Worm (Caenorhabditis elegans): ENCODE measurements around the gene Y37H2A.7.

Gene Y37H2A.7

DNA sequence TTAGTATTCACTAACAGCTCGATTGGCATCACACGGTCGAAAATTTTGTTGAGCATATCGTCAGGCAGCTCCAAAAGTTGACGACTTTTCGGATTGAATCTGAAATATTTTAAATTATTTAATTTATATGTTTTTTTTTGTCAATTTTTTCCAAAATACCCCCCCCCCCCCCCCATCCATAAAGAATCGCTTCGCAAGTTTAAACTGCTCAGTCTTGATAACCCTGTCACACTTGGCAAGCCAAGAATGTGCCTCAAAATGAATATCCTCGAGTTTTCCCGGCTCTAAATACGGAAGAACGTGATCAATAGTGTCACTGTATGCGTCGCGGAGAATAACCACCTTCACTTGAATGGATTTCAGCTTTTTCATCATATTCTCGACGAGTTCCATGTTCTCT lies 1.1 kb downstream of the Y37H2A.7 start, which contains the start of gene Y37H2A.18:
Gene Y37H2A.18, minus strand, starts transcription at position 101 of the 400 bp plus-strand sequence.
- no peak for TF ChIP-seq klf-2 (GFP tag; conservative IDR thresholded peaks at IDR 0.05)
- no peak for TF ChIP-seq T22C8.4 (GFP tag; IDR thresholded peaks at IDR 0.05)
- TF ChIP-seq med-1 (GFP tag; optimal IDR thresholded peaks at IDR 0.05; ENCODE audit: insufficient read depth) = no peak
- TF ChIP-seq ztf-29 (GFP tag; IDR thresholded peaks at IDR 0.05) = no peak
- no peak for TF ChIP-seq flt-1 (GFP tag; IDR thresholded peaks at IDR 0.05)
- no peak for TF ChIP-seq tab-1 (GFP tag; IDR thresholded peaks at IDR 0.05)
- no peak for TF ChIP-seq ref-1 (GFP tag; conservative IDR thresholded peaks at IDR 0.05)
- no peak for TF ChIP-seq ztf-23 (GFP tag; IDR thresholded peaks at IDR 0.05)

DNA sequence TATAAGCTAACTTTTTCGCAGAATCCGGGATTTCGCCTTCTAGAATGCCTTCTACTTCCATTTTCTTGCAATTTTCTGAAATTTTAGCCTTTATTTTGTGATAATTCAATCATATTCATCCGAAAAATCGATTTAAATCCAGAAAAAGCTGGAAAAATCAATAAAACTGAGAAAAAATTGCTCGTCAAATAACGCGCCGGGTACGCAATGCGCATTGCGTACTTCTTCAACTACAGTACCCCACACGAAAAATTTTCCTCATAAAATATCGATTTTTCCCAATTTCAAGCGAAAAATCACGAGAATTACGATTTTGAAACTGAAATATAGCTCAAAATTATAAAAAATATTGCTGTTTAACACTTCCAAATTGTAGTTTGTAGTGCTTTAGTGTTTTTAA lies 3.2 kb downstream of the Y37H2A.7 start, which contains the start of gene Y37H2A.12:
Gene Y37H2A.12, minus strand, starts transcription at position 81 of the 400 bp plus-strand sequence.
- no peak for TF ChIP-seq tab-1 (GFP tag; IDR thresholded peaks at IDR 0.05)
- TF ChIP-seq ref-1 (GFP tag; conservative IDR thresholded peaks at IDR 0.05) = no peak
- no peak for TF ChIP-seq med-1 (GFP tag; optimal IDR thresholded peaks at IDR 0.05; ENCODE audit: insufficient read depth)
- TF ChIP-seq klf-2 (GFP tag; conservative IDR thresholded peaks at IDR 0.05) = no peak
- TF ChIP-seq ztf-29 (GFP tag; IDR thresholded peaks at IDR 0.05) = no peak
- TF ChIP-seq cog-1 (tag; optimal IDR thresholded peaks at IDR 0.05) = no peak
- TF ChIP-seq T22C8.4 (GFP tag; IDR thresholded peaks at IDR 0.05) = no peak
- TF ChIP-seq ztf-23 (GFP tag; IDR thresholded peaks at IDR 0.05) = no peak
- no peak for TF ChIP-seq flt-1 (GFP tag; IDR thresholded peaks at IDR 0.05)

DNA sequence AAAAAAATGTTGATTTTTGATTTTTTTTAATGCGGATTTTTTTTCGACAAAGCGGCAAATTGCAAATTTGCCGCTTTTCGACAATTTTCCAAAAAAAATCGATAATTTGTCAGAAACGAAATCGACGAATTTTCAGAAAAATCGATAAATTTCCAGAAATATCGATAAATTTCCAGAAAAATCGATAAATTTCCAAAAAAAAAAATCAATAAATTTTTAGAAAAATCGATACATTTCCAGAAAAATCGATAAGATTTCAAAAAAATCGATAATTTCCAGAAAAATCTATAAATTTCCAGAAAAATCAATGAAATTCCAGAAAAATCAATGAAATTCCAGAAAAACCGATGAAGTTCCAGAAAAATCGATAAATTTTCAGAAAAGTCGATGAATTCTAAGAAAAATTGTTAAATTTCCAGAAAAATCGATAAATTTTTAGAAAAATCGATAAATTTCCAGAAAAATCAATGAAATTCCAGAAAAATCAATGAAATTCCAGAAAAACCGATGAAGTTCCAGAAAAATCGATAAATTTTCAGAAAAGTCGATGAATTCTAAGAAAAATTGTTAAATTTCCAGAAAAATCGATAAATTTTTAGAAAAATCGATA lies 4.5 kb downstream of the Y37H2A.7 start:
- TF ChIP-seq T22C8.4 (GFP tag; IDR thresholded peaks at IDR 0.05) = peak; percentile 82

DNA sequence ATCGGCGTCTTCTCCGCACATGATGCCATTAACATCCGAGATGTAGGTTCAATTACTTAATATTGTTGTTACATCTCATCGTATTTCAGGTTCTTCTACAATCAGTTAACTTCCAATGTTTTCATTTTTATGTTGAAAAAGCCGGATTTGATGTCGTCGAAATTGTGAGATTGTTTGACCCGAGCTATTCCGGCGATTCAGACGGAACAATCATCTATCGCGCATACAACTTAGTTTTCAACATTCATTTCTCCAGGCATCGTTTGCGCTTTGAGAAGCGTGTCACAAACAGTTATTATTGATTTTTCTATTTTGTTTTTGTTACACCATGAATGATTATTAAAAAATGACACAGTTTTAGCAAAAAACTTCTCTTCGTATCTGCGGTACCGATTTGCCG lies 5.7 kb downstream of the Y37H2A.7 start:
- no peak for TF ChIP-seq T22C8.4 (GFP tag; IDR thresholded peaks at IDR 0.05)
- no peak for TF ChIP-seq klf-2 (GFP tag; conservative IDR thresholded peaks at IDR 0.05)
- TF ChIP-seq ref-1 (GFP tag; conservative IDR thresholded peaks at IDR 0.05) = no peak
- TF ChIP-seq ztf-23 (GFP tag; IDR thresholded peaks at IDR 0.05) = no peak
- no peak for TF ChIP-seq ztf-29 (GFP tag; IDR thresholded peaks at IDR 0.05)
- no peak for TF ChIP-seq flt-1 (GFP tag; IDR thresholded peaks at IDR 0.05)
- no peak for TF ChIP-seq cog-1 (tag; optimal IDR thresholded peaks at IDR 0.05)
- TF ChIP-seq med-1 (GFP tag; optimal IDR thresholded peaks at IDR 0.05; ENCODE audit: insufficient read depth) = no peak
- no peak for TF ChIP-seq tab-1 (GFP tag; IDR thresholded peaks at IDR 0.05)

DNA sequence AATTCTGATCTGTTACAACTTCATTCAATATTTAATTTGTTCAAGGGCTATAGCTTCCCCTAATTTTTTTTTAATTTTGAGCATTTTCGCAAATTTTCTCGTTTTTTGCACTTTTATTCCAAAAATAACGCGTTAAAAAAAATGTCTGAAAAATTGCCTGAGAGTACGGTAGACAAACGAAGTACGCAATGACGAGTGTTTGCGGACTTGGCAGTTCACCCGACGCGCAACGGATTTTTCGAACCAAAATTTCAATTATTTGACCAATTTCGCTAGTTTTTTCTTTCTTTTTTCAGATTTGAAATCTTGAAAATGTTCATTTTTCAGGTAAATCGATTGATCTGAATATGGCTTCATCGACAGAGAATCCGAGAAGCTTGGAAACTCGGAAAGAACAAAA lies 7.1 kb downstream of the Y37H2A.7 start, which contains the start of gene fbxa-211:
Gene fbxa-211, plus strand, starts transcription at position 328 of the 400 bp plus-strand sequence.
- TF ChIP-seq ztf-29 (GFP tag; IDR thresholded peaks at IDR 0.05) (no peak), klf-2 (GFP tag; conservative IDR thresholded peaks at IDR 0.05) (no peak), tab-1 (GFP tag; IDR thresholded peaks at IDR 0.05) (no peak), ref-1 (GFP tag; conservative IDR thresholded peaks at IDR 0.05) (no peak), med-1 (GFP tag; optimal IDR thresholded peaks at IDR 0.05; ENCODE audit: insufficient read depth) (no peak), cog-1 (tag; optimal IDR thresholded peaks at IDR 0.05) (no peak), flt-1 (GFP tag; IDR thresholded peaks at IDR 0.05) (no peak), ztf-23 (GFP tag; IDR thresholded peaks at IDR 0.05) (no peak), T22C8.4 (GFP tag; IDR thresholded peaks at IDR 0.05) (no peak)

DNA sequence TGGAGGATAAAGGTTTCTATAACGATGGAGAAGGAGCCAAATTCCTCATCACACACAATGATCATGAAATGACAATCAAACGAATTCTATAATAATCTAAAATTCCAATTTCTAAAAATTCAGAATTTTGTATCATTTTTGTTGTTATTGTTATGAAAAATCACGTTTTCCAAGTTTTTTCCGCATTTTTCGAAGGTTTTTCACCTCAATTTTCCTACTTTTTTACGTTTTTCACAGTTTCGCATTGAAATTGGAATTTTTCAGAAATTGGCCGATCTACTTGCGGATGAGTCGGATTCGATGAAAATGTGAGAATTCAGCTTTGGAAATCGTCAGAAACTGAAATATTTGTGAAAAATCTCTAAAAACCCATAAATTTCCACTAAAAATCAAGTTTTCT lies 9.2 kb downstream of the Y37H2A.7 start, which contains the start of gene fbxa-210:
Gene fbxa-210, plus strand, starts transcription at position 301 of the 400 bp plus-strand sequence.
- TF ChIP-seq T22C8.4 (GFP tag; IDR thresholded peaks at IDR 0.05) = no peak
- no peak for TF ChIP-seq ztf-29 (GFP tag; IDR thresholded peaks at IDR 0.05)
- TF ChIP-seq klf-2 (GFP tag; conservative IDR thresholded peaks at IDR 0.05) = no peak
- no peak for TF ChIP-seq ref-1 (GFP tag; conservative IDR thresholded peaks at IDR 0.05)
- TF ChIP-seq med-1 (GFP tag; optimal IDR thresholded peaks at IDR 0.05; ENCODE audit: insufficient read depth) = no peak
- no peak for TF ChIP-seq ztf-23 (GFP tag; IDR thresholded peaks at IDR 0.05)
- no peak for TF ChIP-seq flt-1 (GFP tag; IDR thresholded peaks at IDR 0.05)
- TF ChIP-seq tab-1 (GFP tag; IDR thresholded peaks at IDR 0.05) = no peak
- no peak for TF ChIP-seq cog-1 (tag; optimal IDR thresholded peaks at IDR 0.05)

DNA sequence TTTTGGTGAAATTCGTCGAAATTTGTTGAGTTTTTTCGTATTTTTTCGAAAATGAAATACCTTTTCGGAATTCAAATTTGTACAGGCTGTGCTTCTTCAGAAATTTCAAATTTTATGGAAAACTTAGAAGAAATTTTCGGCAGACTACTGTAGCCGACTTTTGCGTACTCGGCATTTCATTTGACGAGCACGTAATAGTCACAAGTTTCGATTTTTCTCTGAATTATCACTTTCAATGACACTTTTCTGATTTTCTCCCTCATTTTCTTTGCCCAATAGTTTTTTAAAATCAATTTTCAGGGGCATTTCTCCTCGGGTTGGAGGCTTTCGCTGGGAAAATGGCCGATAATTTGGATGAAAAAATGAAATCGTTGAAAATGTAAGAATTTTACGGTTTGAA lies 10.6 kb downstream of the Y37H2A.7 start, which contains the start of gene fbxa-107:
Gene fbxa-107, plus strand, starts transcription at position 301 of the 400 bp plus-strand sequence.
- TF ChIP-seq tab-1 (GFP tag; IDR thresholded peaks at IDR 0.05) (no peak), med-1 (GFP tag; optimal IDR thresholded peaks at IDR 0.05; ENCODE audit: insufficient read depth) (no peak), ref-1 (GFP tag; conservative IDR thresholded peaks at IDR 0.05) (no peak), flt-1 (GFP tag; IDR thresholded peaks at IDR 0.05) (no peak), ztf-29 (GFP tag; IDR thresholded peaks at IDR 0.05) (no peak), klf-2 (GFP tag; conservative IDR thresholded peaks at IDR 0.05) (no peak), cog-1 (tag; optimal IDR thresholded peaks at IDR 0.05) (no peak), ztf-23 (GFP tag; IDR thresholded peaks at IDR 0.05) (no peak), T22C8.4 (GFP tag; IDR thresholded peaks at IDR 0.05) (no peak)

DNA sequence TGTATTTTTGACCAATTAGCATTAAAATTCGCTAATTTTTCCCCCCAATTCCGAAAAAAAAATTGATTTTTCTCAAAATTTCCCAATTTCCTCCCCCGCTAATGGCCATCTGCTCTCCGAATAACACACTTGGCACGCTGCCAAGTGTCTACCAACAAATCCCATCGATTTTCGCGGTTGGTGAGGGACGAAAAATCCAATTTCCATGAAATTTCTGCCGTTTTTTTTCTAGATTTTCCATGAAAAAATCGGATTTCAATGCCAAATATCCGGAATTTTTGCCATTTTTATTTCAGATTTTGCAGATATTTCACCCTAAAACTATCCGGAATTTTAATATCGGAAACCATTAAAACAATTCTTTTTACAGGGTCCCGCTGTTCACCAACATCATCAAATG lies 24.8 kb downstream of the Y37H2A.7 start:
- no peak for TF ChIP-seq T22C8.4 (GFP tag; IDR thresholded peaks at IDR 0.05)
- TF ChIP-seq med-1 (GFP tag; optimal IDR thresholded peaks at IDR 0.05; ENCODE audit: insufficient read depth) = no peak

DNA sequence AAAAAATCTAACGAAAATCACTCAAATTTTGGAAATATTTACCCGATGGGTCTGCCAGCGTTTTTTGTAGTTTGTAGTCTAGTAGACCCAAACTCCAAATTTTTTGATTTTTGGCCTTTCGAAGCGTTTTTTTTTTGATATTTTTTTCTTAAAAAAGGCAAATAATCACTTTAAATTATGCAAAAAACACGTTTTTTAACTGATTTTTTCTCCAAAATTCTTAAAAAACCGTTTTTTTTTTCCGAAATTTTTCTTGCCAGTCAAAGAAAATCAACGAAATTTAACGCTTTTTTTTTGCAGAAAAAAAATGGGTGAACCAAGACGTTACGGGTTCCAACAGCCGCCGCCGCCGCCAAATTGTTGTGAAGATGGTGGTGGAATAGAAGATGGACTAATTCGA lies 26.3 kb downstream of the Y37H2A.7 start, which contains the start of gene Y37H2A.1:
Gene Y37H2A.1, plus strand, starts transcription at position 301 of the 400 bp plus-strand sequence.
- TF ChIP-seq ztf-29 (GFP tag; IDR thresholded peaks at IDR 0.05) (no peak), flt-1 (GFP tag; IDR thresholded peaks at IDR 0.05) (no peak), ref-1 (GFP tag; conservative IDR thresholded peaks at IDR 0.05) (no peak), T22C8.4 (GFP tag; IDR thresholded peaks at IDR 0.05) (no peak), cog-1 (tag; optimal IDR thresholded peaks at IDR 0.05) (no peak)

DNA sequence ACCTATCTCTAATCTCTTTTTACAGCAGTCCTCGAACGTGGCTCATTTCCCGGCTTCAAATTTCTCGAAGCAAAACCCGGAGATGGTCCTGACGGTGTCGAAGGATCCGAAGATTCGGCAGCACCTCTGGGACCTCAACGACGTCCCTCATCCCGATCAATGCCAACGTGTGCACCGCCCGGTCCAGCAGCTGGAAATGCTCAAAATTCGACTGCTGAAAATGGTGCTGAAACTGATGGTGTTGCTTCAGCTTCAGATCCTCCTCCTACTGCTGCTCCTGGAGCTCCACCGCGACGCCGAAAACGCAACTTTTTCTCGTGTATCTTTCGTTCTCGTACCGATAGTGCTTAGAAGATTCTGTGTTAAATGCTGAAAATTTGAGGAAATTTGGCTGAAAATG lies 28.2 kb downstream of the Y37H2A.7 start:
- TF ChIP-seq flt-1 (GFP tag; IDR thresholded peaks at IDR 0.05) (no peak), ref-1 (GFP tag; conservative IDR thresholded peaks at IDR 0.05) (no peak), ztf-23 (GFP tag; IDR thresholded peaks at IDR 0.05) (no peak), tab-1 (GFP tag; IDR thresholded peaks at IDR 0.05) (no peak), med-1 (GFP tag; optimal IDR thresholded peaks at IDR 0.05; ENCODE audit: insufficient read depth) (no peak), klf-2 (GFP tag; conservative IDR thresholded peaks at IDR 0.05) (no peak), ztf-29 (GFP tag; IDR thresholded peaks at IDR 0.05) (no peak), cog-1 (tag; optimal IDR thresholded peaks at IDR 0.05) (no peak), T22C8.4 (GFP tag; IDR thresholded peaks at IDR 0.05) (no peak)

All from whole organism, midembryonic.